Worm (Caenorhabditis elegans) whole organism, early embryonic: ENCODE measurements around the gene C29F9.2.

Experiments used
- B0310.2 ChIP-seq: sonication (generic microtip); optimal IDR thresholded peaks from 2 replicates; lab custom pipeline; 2016; ENCODE audit warnings: mild to moderate bottlenecking, missing genetic modification characterization, missing compliant biosample characterization
- F13C5.2 ChIP-seq: sonication (generic microtip); optimal IDR thresholded peaks from 2 replicates; lab custom pipeline; 2017; ENCODE audit warnings: mild to moderate bottlenecking, missing genetic modification characterization, inconsistent platforms, missing compliant biosample characterization
- aly-1 ChIP-seq: sonication (generic microtip); optimal IDR thresholded peaks from 2 replicates; lab custom pipeline; 2016; ENCODE audit warnings: missing genetic modification characterization, missing compliant biosample characterization
- ama-1 ChIP-seq: fragments of 150-350 bp; optimal IDR thresholded peaks from 2 replicates; lab custom pipeline; 2014
- ceh-13 ChIP-seq: fragments of 200-800 bp; sonication (Bioruptor generic); optimal IDR thresholded peaks from 2 replicates; lab custom pipeline; 2018; ENCODE audit warnings: mild to moderate bottlenecking, missing genetic modification characterization, missing compliant biosample characterization
- ceh-36 ChIP-seq: sonication (generic microtip); optimal IDR thresholded peaks from 2 replicates; lab custom pipeline; 2016; ENCODE audit warnings: missing genetic modification characterization, inconsistent platforms, missing compliant biosample characterization
- ets-7 ChIP-seq: sonication (generic microtip); optimal IDR thresholded peaks from 2 replicates; lab custom pipeline; 2016; ENCODE audit warnings: missing genotype, missing genetic modification characterization, missing compliant biosample characterization
- flt-1 ChIP-seq: fragments of 200-800 bp; sonication (Bioruptor generic); IDR thresholded peaks from 2 replicates; pipeline ENCODE4 v1.3.6; 2022; ENCODE audit warnings: missing genetic modification characterization, missing compliant biosample characterization
- hmbx-1 ChIP-seq: sonication (generic microtip); optimal IDR thresholded peaks from 2 replicates; lab custom pipeline; 2016; ENCODE audit warnings: mild to moderate bottlenecking, missing genetic modification characterization, missing compliant biosample characterization
- hmg-4 ChIP-seq: fragments of 200-800 bp; sonication (Bioruptor generic); optimal IDR thresholded peaks from 2 replicates; lab custom pipeline; 2018; ENCODE audit warnings: mild to moderate bottlenecking, missing genetic modification characterization, missing compliant biosample characterization
- hnd-1 ChIP-seq: sonication (generic microtip); optimal IDR thresholded peaks from 2 replicates; lab custom pipeline; 2016; ENCODE audit warnings: missing genetic modification characterization, missing compliant biosample characterization
- pes-1 ChIP-seq: fragments of 200-800 bp; sonication (Bioruptor generic); IDR thresholded peaks from 2 replicates; pipeline ENCODE4 v1.3.6; 2022; ENCODE audit warnings: missing genetic modification reagents, missing genetic modification characterization, missing compliant biosample characterization
- scrt-1 ChIP-seq: fragments of 200-800 bp; sonication (Bioruptor generic); IDR thresholded peaks from 2 replicates; pipeline ENCODE4 v1.3.6; 2022; ENCODE audit warnings: missing genetic modification characterization, missing compliant biosample characterization
- sea-1 ChIP-seq: fragments of 200-800 bp; sonication (Bioruptor generic); conservative IDR thresholded peaks from 2 replicates; pipeline ENCODE4 v1.3.6; 2022; ENCODE audit warnings: missing genetic modification characterization, missing compliant biosample characterization
- tbx-11 ChIP-seq: fragments of 200-800 bp; sonication (Bioruptor generic); IDR thresholded peaks from 2 replicates; pipeline ENCODE4 v1.3.6; 2022; ENCODE audit warnings: missing genetic modification characterization, missing compliant biosample characterization
- tbx-37 ChIP-seq: fragments of 200-800 bp; sonication (Bioruptor generic); conservative IDR thresholded peaks from 2 replicates; pipeline ENCODE4 v1.3.6; 2022; ENCODE audit warnings: missing genetic modification reagents, missing genetic modification characterization, missing compliant biosample characterization
- tra-4 ChIP-seq: sonication (generic microtip); optimal IDR thresholded peaks from 2 replicates; lab custom pipeline; 2017; ENCODE audit warnings: missing genetic modification characterization, missing compliant biosample characterization

Gene C29F9.2

ce11 chrIII:131627-132026 lies 880 bp downstream of the C29F9.2 start:
- no peak for TF ChIP-seq ceh-36 (tag; lab: Kevin White, UChicago)
- TF ChIP-seq F13C5.2 (tag; lab: Kevin White, UChicago), result peak; percentile 31

ce11 chrIII:132118-132517 lies 1.4 kb downstream of the C29F9.2 start, which contains the start of gene pals-22:
pals-22 (plus strand) TSS chrIII:132418.
- no peak for TF ChIP-seq F13C5.2 (tag; lab: Kevin White, UChicago)
- no peak for TF ChIP-seq sea-1 (GFP tag; lab: Robert Waterston, UW)
- no peak for TF ChIP-seq ama-1 (lab: Kevin White, UChicago)
- TF ChIP-seq B0310.2, result no peak
- no peak for TF ChIP-seq ceh-13

ce11 chrIII:134194-134593 lies 3.4 kb downstream of the C29F9.2 start, which contains the start of gene pals-25:
pals-25 (plus strand) TSS chrIII:134494.
- TF ChIP-seq F13C5.2 (tag; lab: Kevin White, UChicago), result no peak
- TF ChIP-seq aly-1 (tag; lab: Kevin White, UChicago), result no peak

ce11 chrIII:140904-141303 lies 10.2 kb downstream of the C29F9.2 start, which contains the start of gene fbxb-81:
fbxb-81 (minus strand) TSS chrIII:141217.
- no peak for TF ChIP-seq hmbx-1
- TF ChIP-seq sea-1 (GFP tag; lab: Robert Waterston, UW), result no peak
- TF ChIP-seq hnd-1 (tag; lab: Kevin White, UChicago), result no peak
- no peak for TF ChIP-seq tbx-37 (GFP tag; lab: Robert Waterston, UW)
- no peak for TF ChIP-seq flt-1 (GFP tag; lab: Robert Waterston, UW)
- TF ChIP-seq B0310.2, result no peak
- no peak for TF ChIP-seq tra-4 (tag; lab: Kevin White, UChicago)
- no peak for TF ChIP-seq ama-1 (lab: Kevin White, UChicago)
- TF ChIP-seq hmg-4 (GFP tag; lab: Kevin White, UChicago), result no peak
- TF ChIP-seq pes-1, result no peak
- TF ChIP-seq ceh-13, result no peak
- no peak for TF ChIP-seq aly-1 (tag; lab: Kevin White, UChicago)
- no peak for TF ChIP-seq F13C5.2 (tag; lab: Kevin White, UChicago)
- no peak for TF ChIP-seq ets-7
- TF ChIP-seq ceh-36 (tag; lab: Kevin White, UChicago), result no peak

ce11 chrIII:143121-143520 lies 12.4 kb downstream of the C29F9.2 start, which contains the start of gene fbxb-82:
fbxb-82 (minus strand) TSS chrIII:143221.
- no peak for TF ChIP-seq tra-4 (tag; lab: Kevin White, UChicago)
- TF ChIP-seq B0310.2, result no peak
- TF ChIP-seq scrt-1 (GFP tag; lab: Robert Waterston, UW), result no peak
- no peak for TF ChIP-seq aly-1 (tag; lab: Kevin White, UChicago)
- TF ChIP-seq flt-1 (GFP tag; lab: Robert Waterston, UW), result no peak
- no peak for TF ChIP-seq ets-7
- no peak for TF ChIP-seq hmg-4 (GFP tag; lab: Kevin White, UChicago)
- TF ChIP-seq ceh-13, result no peak
- no peak for TF ChIP-seq hmbx-1
- no peak for TF ChIP-seq ceh-36 (tag; lab: Kevin White, UChicago)
- no peak for TF ChIP-seq pes-1
- TF ChIP-seq ama-1 (lab: Kevin White, UChicago), result no peak
- no peak for TF ChIP-seq tbx-11 (GFP tag; lab: Robert Waterston, UW)

ce11 chrIII:145078-145477 lies 14.3 kb downstream of the C29F9.2 start, which contains the start of the genes T17A3.12 and fbxb-83:
T17A3.12 (minus strand) TSS chrIII:145178.
fbxb-83 (minus strand) TSS chrIII:145211.
- TF ChIP-seq ceh-36 (tag; lab: Kevin White, UChicago) (no peak), sea-1 (GFP tag; lab: Robert Waterston, UW) (no peak), B0310.2 (no peak), hmbx-1 (no peak), ama-1 (lab: Kevin White, UChicago) (no peak), ceh-13 (no peak), tbx-37 (GFP tag; lab: Robert Waterston, UW) (no peak), pes-1 (no peak), flt-1 (GFP tag; lab: Robert Waterston, UW) (no peak), F13C5.2 (tag; lab: Kevin White, UChicago) (no peak), scrt-1 (GFP tag; lab: Robert Waterston, UW) (no peak), tra-4 (tag; lab: Kevin White, UChicago) (no peak)

ce11 chrIII:146369-146768 lies 15.6 kb downstream of the C29F9.2 start, which contains the start of gene fbxb-84:
fbxb-84 (minus strand) TSS chrIII:146469.
- TF ChIP-seq hmbx-1 (no peak), aly-1 (tag; lab: Kevin White, UChicago) (no peak), F13C5.2 (tag; lab: Kevin White, UChicago) (no peak), B0310.2 (no peak), ama-1 (lab: Kevin White, UChicago) (no peak), scrt-1 (GFP tag; lab: Robert Waterston, UW) (no peak), hnd-1 (tag; lab: Kevin White, UChicago) (no peak), hmg-4 (GFP tag; lab: Kevin White, UChicago) (no peak), ceh-36 (tag; lab: Kevin White, UChicago) (no peak), pes-1 (no peak), tbx-11 (GFP tag; lab: Robert Waterston, UW) (no peak), tbx-37 (GFP tag; lab: Robert Waterston, UW) (no peak), sea-1 (GFP tag; lab: Robert Waterston, UW) (no peak), tra-4 (tag; lab: Kevin White, UChicago) (no peak), ets-7 (no peak), flt-1 (GFP tag; lab: Robert Waterston, UW) (no peak), ceh-13 (no peak)

ce11 chrIII:147570-148076 lies 16.9 kb downstream of the C29F9.2 start, which contains the start of gene sqst-5:
sqst-5 (minus strand) TSS chrIII:147620.
- no peak for TF ChIP-seq hnd-1 (tag; lab: Kevin White, UChicago)
- TF ChIP-seq flt-1 (GFP tag; lab: Robert Waterston, UW), result no peak
- no peak for TF ChIP-seq ceh-13
- TF ChIP-seq tra-4 (tag; lab: Kevin White, UChicago), result no peak
- no peak for TF ChIP-seq B0310.2
- no peak for TF ChIP-seq scrt-1 (GFP tag; lab: Robert Waterston, UW)
- TF ChIP-seq tbx-11 (GFP tag; lab: Robert Waterston, UW), result no peak
- no peak for TF ChIP-seq aly-1 (tag; lab: Kevin White, UChicago)
- TF ChIP-seq ceh-36 (tag; lab: Kevin White, UChicago), result no peak
- no peak for TF ChIP-seq pes-1
- TF ChIP-seq sea-1 (GFP tag; lab: Robert Waterston, UW), result no peak
